Worm (Caenorhabditis elegans) whole organism, dauer: ENCODE results near the gene C12D5.5.

Experiments used
- unc-62 ChIP-seq: sonication (generic microtip); optimal IDR thresholded peaks from 2 replicates; lab custom pipeline; 2017; ENCODE audit warnings: missing biosample characterization, missing genetic modification reagents, missing genetic modification characterization

The C12D5.5 gene

DNA sequence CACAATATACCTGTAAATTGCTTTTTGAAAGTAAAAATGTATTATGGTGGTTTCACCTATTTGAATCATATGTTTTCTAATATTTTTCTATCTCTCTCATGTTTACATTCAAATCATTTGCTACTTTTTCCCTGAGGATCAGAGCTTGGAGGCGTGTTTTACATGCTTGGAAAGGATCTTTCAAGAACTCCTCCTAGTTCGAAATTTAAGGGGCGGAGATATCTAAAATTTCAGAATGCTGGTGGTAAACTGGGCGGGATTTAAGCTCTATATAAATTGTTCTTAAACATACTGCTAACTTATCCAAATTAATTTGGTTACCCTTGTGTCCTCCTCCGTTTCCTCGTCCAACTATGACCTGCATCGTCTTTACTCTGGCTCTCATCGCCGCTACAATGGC is at the start of gene C12D5.5:
TSS of gene C12D5.5 (plus strand) at position 301 of the 400 bp plus-strand sequence.
- no peak for TF ChIP-seq unc-62 (GFP tag; lab: Kevin White, UChicago)

DNA sequence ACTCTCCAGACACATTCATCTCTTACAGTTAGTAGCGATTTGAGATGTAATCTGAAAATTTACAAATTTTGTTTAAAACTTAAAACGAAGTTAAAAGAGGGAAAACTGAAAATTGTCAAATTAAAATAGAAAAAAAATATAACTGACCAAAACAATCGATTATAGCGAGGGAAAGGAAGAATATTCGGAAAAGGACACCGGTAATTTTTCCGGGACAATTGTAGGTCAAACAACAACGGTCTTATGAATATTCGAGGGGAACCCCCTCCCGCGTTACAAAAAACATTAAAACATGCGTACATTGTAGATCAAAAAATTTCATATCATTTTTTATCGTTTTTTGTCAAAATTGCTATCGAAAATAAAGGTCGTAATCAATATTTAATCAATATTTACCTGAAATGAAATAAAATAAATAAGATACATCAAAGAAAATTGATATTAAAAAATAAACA is 46.0 kb upstream of the C12D5.5 start, which contains the start of gene C50E3.12:
TSS of gene C50E3.12 (minus strand) at position 51 of the 455 bp plus-strand sequence.
- TF ChIP-seq unc-62 (GFP tag; lab: Kevin White, UChicago): no peak

DNA sequence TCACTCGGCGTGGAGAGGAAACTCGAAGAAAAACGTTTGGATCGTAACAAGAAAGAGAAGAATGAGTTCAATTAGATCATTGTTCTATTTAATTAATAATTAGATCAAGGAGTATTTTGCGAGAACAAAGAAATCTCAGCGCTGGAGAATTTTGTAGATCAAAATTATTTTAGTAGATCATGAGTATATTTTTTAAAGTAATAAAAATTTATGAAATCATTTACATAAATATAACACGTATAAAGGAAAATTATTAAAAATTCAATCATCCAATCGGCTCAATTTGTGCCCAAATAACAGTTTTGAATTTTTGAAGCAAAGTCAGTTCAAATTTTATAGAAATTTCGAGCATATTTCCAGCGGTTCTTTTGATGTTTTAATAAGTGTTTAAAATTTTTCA is 43.9 kb upstream of the C12D5.5 start, which contains the start of gene C50E3.13:
TSS of gene C50E3.13 (minus strand) at position 101 of the 400 bp plus-strand sequence.
- no peak for TF ChIP-seq unc-62 (GFP tag; lab: Kevin White, UChicago)

ce11 chrV:7624652-7625051 is 43.4 kb upstream of the C12D5.5 start, which contains the start of gene grsp-4:
Gene grsp-4 (plus strand): TSS chrV:7624952.
- TF ChIP-seq unc-62 (GFP tag; lab: Kevin White, UChicago): no peak

- no peak for TF ChIP-seq unc-62 (GFP tag; lab: Kevin White, UChicago)
These were observed 41.5 kb upstream of the C12D5.5 start, which contains the start of gene F07C4.6 for ce11 chrV:7626550-7626949. Gene F07C4.6 (plus strand): TSS chrV:7626850.

- no peak for TF ChIP-seq unc-62 (GFP tag; lab: Kevin White, UChicago)
These were observed 38.5 kb upstream of the C12D5.5 start, which contains the start of gene srd-30 for ce11 chrV:7629504-7629903. Gene srd-30 (plus strand): TSS chrV:7629804.

DNA sequence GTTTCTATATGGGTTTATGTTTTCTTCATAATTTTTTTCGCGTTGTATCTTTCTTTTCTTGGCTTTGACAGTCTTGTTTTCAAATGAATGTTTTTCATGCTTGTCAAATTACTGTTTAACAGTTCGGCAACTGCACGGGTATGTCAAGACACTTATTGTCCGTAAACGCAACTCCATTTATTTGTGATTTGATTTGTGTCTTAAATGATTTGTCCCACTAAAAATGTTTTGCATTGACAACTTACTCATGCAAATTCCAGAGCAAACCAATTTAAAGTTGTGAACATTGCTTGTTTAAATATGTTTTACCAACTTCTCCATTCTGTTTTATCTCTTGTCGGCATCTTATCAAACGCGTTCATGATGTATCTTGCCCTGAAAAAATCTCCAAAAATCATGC is 36.3 kb upstream of the C12D5.5 start, which contains the start of gene srd-25:
TSS of gene srd-25 (plus strand) at position 301 of the 400 bp plus-strand sequence.
- no peak for TF ChIP-seq unc-62 (GFP tag; lab: Kevin White, UChicago)

DNA sequence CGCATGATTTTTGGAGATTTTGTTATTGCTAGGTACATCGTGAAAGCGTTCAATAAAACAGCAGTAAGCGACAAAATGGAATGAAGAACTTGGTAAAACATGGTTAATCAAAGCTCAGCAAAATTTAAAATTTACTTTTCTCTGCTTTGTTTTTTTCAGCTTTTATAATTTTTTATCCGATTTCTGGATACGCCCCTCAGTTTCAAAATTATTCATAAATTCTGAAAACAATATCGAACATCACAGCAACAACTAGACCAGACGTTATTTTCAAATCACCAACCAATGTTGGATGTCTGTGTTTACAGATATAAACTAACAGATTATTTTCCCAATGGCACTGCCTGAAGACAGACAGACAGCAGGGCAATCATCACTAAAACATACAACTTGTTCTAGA is 33.4 kb upstream of the C12D5.5 start, which contains the start of gene srd-31:
TSS of gene srd-31 (minus strand) at position 101 of the 400 bp plus-strand sequence.
- no peak for TF ChIP-seq unc-62 (GFP tag; lab: Kevin White, UChicago)

- TF ChIP-seq unc-62 (GFP tag; lab: Kevin White, UChicago): no peak
These were observed 32.6 kb upstream of the C12D5.5 start, which contains the start of gene srd-29 for ce11 chrV:7635469-7635868. Gene srd-29 (plus strand): TSS chrV:7635769.

DNA sequence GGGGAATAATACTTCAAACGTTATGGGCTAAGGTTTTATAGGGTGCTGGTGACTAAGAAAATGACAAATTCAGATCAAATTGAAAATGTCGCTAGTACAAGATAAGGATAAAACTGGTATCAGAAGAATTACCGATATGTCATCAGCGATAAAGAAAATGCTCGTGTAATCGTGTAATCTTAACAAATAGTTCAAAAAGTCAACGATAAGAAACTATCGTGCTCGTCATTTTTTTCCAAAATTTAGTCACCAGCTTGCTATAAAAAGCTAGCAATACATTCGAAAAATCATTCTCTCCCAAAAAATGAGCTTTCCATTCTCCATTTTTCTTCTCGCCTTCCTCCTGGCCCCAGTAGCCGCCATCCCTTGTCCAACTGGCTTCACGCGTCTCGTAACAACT is 30.2 kb upstream of the C12D5.5 start, which contains the start of gene clec-45:
TSS of gene clec-45 (plus strand) at position 301 of the 400 bp plus-strand sequence.
- no peak for TF ChIP-seq unc-62 (GFP tag; lab: Kevin White, UChicago)

ce11 chrV:7639356-7639755 is 28.7 kb upstream of the C12D5.5 start:
- TF ChIP-seq unc-62 (GFP tag; lab: Kevin White, UChicago): no peak

DNA sequence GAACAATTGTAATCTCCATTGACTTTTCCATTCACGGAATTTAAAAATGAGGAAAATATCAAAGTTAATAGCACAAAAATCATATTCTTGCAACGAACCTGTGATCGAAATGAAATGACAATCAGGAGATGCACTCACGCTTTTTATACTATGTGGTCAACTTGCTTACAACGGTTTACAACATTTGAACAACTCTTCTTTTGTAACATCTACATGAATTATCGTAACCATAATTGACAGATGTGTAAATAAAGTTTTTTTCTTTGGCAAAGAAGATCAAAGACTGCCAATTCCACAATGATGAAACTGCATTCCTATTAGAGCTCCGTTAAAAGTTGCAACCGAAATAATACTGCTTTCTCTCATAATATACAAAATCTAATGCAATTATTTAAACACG is 28.3 kb upstream of the C12D5.5 start, which contains the start of gene F07C4.10:
TSS of gene F07C4.10 (minus strand) at position 101 of the 400 bp plus-strand sequence.
- no peak for TF ChIP-seq unc-62 (GFP tag; lab: Kevin White, UChicago)

ce11 chrV:7641718-7642117 is 26.3 kb upstream of the C12D5.5 start:
- TF ChIP-seq unc-62 (GFP tag; lab: Kevin White, UChicago): no peak

DNA sequence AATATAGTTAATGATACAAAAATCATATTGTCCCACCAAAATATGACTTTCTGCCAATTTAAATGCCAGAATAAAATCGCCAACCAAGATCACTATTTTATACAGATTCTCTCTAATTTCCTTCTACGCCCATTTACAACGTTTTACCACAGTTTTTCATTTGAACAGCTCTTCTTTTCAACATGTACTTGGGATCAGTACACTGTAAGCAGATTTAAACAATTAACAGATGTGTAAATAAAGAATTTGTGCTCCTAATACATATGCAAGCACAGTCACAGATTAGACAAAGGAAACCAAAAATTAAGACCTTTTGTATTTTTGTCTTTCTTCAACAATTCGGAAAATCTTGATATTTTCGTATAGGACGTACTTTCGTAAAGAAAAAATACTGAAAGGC is 24.6 kb upstream of the C12D5.5 start, which contains the start of gene F07C4.11:
TSS of gene F07C4.11 (minus strand) at position 101 of the 400 bp plus-strand sequence.
- no peak for TF ChIP-seq unc-62 (GFP tag; lab: Kevin White, UChicago)

DNA sequence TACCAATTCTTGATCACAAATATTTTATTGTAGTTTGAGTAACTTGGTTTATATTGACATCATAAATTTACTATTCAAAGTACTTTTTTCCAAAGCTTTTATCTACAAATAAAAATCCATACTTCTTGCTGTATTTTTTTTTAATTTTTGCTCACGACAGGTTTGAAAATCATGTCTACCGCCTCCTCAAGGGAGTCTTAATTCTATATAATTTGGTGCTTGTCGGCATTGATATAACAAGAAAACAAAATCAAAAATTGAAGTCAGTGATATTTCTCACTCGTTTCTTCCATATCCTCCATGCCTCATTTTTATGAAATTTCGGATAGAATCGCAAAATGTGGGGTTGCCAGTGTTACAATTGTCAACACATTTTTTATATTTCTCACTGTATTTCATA is 22.6 kb upstream of the C12D5.5 start, which contains the start of gene str-47:
TSS of gene str-47 (plus strand) at position 301 of the 400 bp plus-strand sequence.
- no peak for TF ChIP-seq unc-62 (GFP tag; lab: Kevin White, UChicago)

- TF ChIP-seq unc-62 (GFP tag; lab: Kevin White, UChicago): no peak
These were observed 20.9 kb upstream of the C12D5.5 start for ce11 chrV:7647147-7647546.

ce11 chrV:7649963-7650362 is 18.1 kb upstream of the C12D5.5 start:
- TF ChIP-seq unc-62 (GFP tag; lab: Kevin White, UChicago): no peak
